Fruit fly (Drosophila melanogaster): Measurements from ENCODE around the gene Smg5.

Smg5 gene

dm6 chr2L:13869400-13869799 is 35.1 kb downstream of the Smg5 start:
- TF ChIP-seq Taf1 (GFP tag; IDR thresholded peaks at IDR 0.05) (no peak), zen (tag; optimal IDR thresholded peaks at IDR 0.05) (peak; percentile 59), CG4707 (GFP tag; optimal IDR thresholded peaks at IDR 0.05) (no peak), nerfin-1 (tag; optimal IDR thresholded peaks at IDR 0.05) (peak; percentile 79), Hey (tag; optimal IDR thresholded peaks at IDR 0.05) (peak; percentile 82), tll (GFP tag; optimal IDR thresholded peaks at IDR 0.05) (peak in 1 of 2 experiments; percentile 78), cad (GFP tag; optimal IDR thresholded peaks at IDR 0.05) (peak; percentile 50), sens (GFP tag) (peak; percentile 41), twi (tag; optimal IDR thresholded peaks at IDR 0.05) (peak; percentile 0), kay (GFP tag; optimal IDR thresholded peaks at IDR 0.05) (no peak), Atf-2 (GFP tag; optimal IDR thresholded peaks at IDR 0.05) (no peak), al (GFP tag; IDR thresholded peaks at IDR 0.05) (no peak), D (optimal IDR thresholded peaks at IDR 0.05) (peak; percentile 29), D (GFP tag; optimal IDR thresholded peaks at IDR 0.05) (no peak), gsb-n (tag; optimal IDR thresholded peaks at IDR 0.05) (peak; percentile 73)

dm6 chr2L:13867653-13868052 is 36.8 kb downstream of the Smg5 start:
- peak in 1 of 2 experiments; percentile 50 for TF ChIP-seq tll (GFP tag; optimal IDR thresholded peaks at IDR 0.05)
- TF ChIP-seq CG8359 (GFP tag; optimal IDR thresholded peaks at IDR 0.05; ENCODE audit: borderline replicate concordance), result no peak
- no peak for TF ChIP-seq twi (tag; optimal IDR thresholded peaks at IDR 0.05)
- 0 out of 3 replicates have a peak, but pooled peaks have one; percentile 20 for TF ChIP-seq CG3726 (GFP tag; IDR thresholded peaks at IDR 0.05)
- peak; percentile 61 for TF ChIP-seq zen (tag; optimal IDR thresholded peaks at IDR 0.05)

DNA sequence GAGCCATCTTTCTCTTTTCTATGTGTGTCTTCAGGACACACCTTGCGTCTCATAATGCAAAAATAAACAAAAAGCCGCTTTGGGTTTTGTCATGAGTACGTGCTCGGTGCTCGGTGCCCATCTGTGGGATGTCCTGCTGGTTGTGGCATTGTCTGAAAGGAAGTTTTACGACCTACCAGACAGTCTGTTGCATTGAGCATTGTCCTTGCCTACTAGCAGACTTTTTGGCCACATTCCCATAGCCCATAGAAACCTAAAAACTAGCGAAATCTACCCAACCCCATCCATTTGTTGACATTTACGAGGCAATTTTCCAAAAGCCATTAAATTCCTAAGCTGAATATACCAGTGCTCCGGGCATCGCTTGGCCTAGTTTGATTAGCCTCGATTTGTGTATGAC is 53.4 kb downstream of the Smg5 start:
- no peak for TF ChIP-seq salm (tag; optimal IDR thresholded peaks at IDR 0.05)
- TF ChIP-seq D (optimal IDR thresholded peaks at IDR 0.05), result peak; percentile 87
- TF ChIP-seq D (GFP tag; optimal IDR thresholded peaks at IDR 0.05), result no peak
- peak; percentile 66 for TF ChIP-seq zen (tag; optimal IDR thresholded peaks at IDR 0.05)
- TF ChIP-seq cad (GFP tag; optimal IDR thresholded peaks at IDR 0.05), result peak; percentile 81
- TF ChIP-seq CG7928 (GFP tag; optimal IDR thresholded peaks at IDR 0.05), result no peak
- no peak for TF ChIP-seq maf-S (GFP tag; optimal IDR thresholded peaks at IDR 0.05)

DNA sequence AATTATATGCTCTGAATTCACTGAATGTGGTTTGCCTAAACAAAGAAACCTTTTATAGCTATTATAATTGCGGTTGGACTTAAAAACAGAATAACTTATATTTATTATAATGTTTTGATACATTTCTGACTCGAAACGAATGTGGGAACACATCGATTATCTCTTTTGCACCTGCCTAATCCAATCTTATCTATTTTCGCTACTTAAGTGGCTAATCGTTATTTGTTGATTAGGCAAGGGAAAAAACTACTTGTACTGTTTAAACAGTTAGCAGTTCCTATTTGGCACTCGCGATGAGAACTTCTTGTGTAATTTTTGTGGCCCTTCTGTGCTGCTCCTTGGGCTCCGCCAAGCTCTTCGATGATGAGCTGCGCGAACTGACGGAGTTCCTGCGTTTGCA is 55.3 kb downstream of the Smg5 start, which contains the start of gene CG7968:
TSS of gene CG7968 (plus strand) at position 276 of the 400 bp plus-strand sequence.
- TF ChIP-seq exex (tag; optimal IDR thresholded peaks at IDR 0.05), result peak; percentile 93
- no peak for TF ChIP-seq CG1603 (tag; optimal IDR thresholded peaks at IDR 0.05)

Measured in whole organism, embryonic.